Worm (Caenorhabditis elegans) whole organism, L3 larva: ENCODE measurements around the gene C36C5.12.

Experiments
- aly-2 ChIP-seq: fragments of 150-350 bp; optimal IDR thresholded peaks from 2 replicates; lab custom pipeline; 2014; ENCODE audit warnings: missing biosample characterization, missing genetic modification characterization
- daf-12 ChIP-seq: fragments of 150-350 bp; optimal IDR thresholded peaks from 2 replicates; lab custom pipeline; 2014; ENCODE audit warnings: missing biosample characterization, missing genetic modification reagents, missing genetic modification characterization
- fkh-10 ChIP-seq: sonication (generic microtip); optimal IDR thresholded peaks from 2 replicates; lab custom pipeline; 2017; ENCODE audit warnings: missing biosample characterization, missing genetic modification reagents, missing genetic modification characterization
- snpc-4 ChIP-seq: fragments of 150-350 bp; optimal IDR thresholded peaks from 2 replicates; lab custom pipeline; 2014; ENCODE audit warnings: missing biosample characterization, missing genetic modification characterization

- no peak for TF ChIP-seq aly-2 (tag; lab: Kevin White, UChicago)
- no peak for TF ChIP-seq fkh-10 (GFP tag; lab: Kevin White, UChicago)
- no peak for TF ChIP-seq daf-12 (tag; lab: Kevin White, UChicago)
- TF ChIP-seq snpc-4: no peak
Observed at ce11 chrV:3144494-3144893, 14.7 kb downstream of the C36C5.12 start, which contains the start of gene srab-10.
